Fruit fly (Drosophila melanogaster): ENCODE data around the gene Sdhaf3.

DNA sequence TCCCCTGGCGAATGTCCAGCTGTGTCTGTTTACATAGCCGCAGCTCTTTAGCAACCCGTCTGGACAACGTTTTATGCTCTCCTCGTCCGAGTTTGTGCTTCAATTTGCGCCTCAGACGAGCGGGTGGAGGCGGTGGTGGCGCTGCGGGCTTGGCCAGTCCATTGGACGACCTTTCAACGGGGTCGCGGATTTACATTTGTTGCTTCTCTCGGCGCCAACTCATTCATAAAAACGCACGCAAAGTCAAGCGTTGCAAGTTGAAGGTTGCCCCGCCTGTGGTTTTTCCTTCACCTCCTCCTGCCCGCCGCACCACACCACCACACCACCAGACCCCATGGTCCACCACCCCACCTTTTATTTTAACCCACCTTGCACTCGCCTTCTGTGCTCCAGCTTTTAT lies 25.5 kb upstream of the Sdhaf3 start:
- no peak for TF ChIP-seq psq (GFP tag; optimal IDR thresholded peaks at IDR 0.05)
- no peak for TF ChIP-seq usp (GFP tag; optimal IDR thresholded peaks at IDR 0.05)
- TF ChIP-seq GATAd (GFP tag; optimal IDR thresholded peaks at IDR 0.05) = no peak
- TF ChIP-seq dsf (GFP tag; optimal IDR thresholded peaks at IDR 0.05; ENCODE audit: borderline replicate concordance) = no peak
- no peak for TF ChIP-seq pan (optimal IDR thresholded peaks at IDR 0.05)
- no peak for TF ChIP-seq Rel (GFP tag; optimal IDR thresholded peaks at IDR 0.05)
- TF ChIP-seq Rel (tag; optimal IDR thresholded peaks at IDR 0.05) = no peak
- TF ChIP-seq Hr83 (GFP tag; optimal IDR thresholded peaks at IDR 0.05; ENCODE audit: poor library complexity, severe bottlenecking) = no peak
- no peak for TF ChIP-seq rgr (GFP tag; optimal IDR thresholded peaks at IDR 0.05)
- no peak for TF ChIP-seq sage (GFP tag; optimal IDR thresholded peaks at IDR 0.05)
- TF ChIP-seq Myc (optimal IDR thresholded peaks at IDR 0.05) = no peak
